Comparison of ENCODE assay signal across 5 fruit fly cellular contexts in the genomic region with DNA sequence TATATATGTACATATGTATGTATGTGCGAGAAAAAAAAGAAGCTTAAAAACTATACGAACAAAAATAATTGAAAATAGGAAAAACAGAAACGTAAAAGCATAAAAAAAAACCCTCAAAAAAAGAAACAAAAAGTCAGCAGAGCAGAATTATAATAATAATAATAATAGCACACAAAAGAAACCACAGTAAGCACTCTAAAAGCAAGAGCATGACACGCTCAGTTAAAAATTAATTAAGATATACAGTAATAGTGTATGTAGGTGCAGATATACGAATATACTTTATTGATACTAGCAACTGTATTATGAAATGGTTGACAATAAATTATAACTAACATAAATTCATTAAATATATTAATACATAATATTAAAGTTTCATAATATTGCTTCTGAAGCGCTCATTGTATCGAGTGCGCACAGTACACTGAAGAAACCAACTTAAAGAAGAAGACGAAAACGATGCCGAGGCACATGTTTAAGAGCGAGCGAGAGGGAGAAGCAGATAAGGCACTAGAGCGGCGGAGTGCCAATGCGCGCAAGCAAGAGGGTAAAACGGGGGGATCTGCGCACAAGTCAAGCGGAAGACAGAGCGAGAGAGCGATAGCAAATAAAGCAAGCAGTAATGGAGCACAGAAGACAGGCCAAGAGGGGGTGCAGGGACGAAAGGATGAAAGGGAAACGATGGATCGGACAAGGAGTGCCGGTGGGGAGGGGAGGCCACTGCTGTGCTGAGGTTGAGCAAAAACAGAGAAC.
TF ChIP-seq lines count a peak whose summit lies in the region.

No protein-coding gene starts in this region.

TF ChIP-seq in whole organism, adult, 20 proteins besides CTCF, POLR2A, EP300 and RAD21 (continued from another document):
- TF ChIP-seq CG12768 (GFP tag; optimal IDR thresholded peaks at IDR 0.05; lab: Kevin White, UChicago), result peak; percentile 74
- peak; percentile 46 for TF ChIP-seq CG1620 (GFP tag; optimal IDR thresholded peaks at IDR 0.05; lab: Kevin White, UChicago)
- peak; percentile 74 for TF ChIP-seq CG7045 (GFP tag; optimal IDR thresholded peaks at IDR 0.05; lab: Kevin White, UChicago)
- TF ChIP-seq Mnt (GFP tag; optimal IDR thresholded peaks at IDR 0.05; lab: Kevin White, UChicago), result peak; percentile 84

TF ChIP-seq in whole organism, embryonic, 481 proteins besides CTCF, POLR2A, EP300 and RAD21 (continued from another document and continues in another):
- TF ChIP-seq CG1603 (tag; optimal IDR thresholded peaks at IDR 0.05; lab: Kevin White, UChicago) (peak; percentile 19), CG42726 (GFP tag; IDR thresholded peaks at IDR 0.05; lab: Robert Waterston, UW; ENCODE audit: partially characterized antibody) (0 out of 2 replicates have a peak, but pooled peaks have one; percentile 6), Max (GFP tag; optimal IDR thresholded peaks at IDR 0.05; lab: Kevin White, UChicago) (peak; percentile 24), zf30C (GFP tag; optimal IDR thresholded peaks at IDR 0.05; lab: Kevin White, UChicago) (no peak), slp2 (GFP tag; optimal IDR thresholded peaks at IDR 0.05; lab: Kevin White, UChicago) (no peak), Bteb2 (GFP tag; optimal IDR thresholded peaks at IDR 0.05; lab: Kevin White, UChicago) (no peak), gsb (GFP tag; IDR thresholded peaks at IDR 0.05; lab: Robert Waterston, UW) (peak; percentile 83), chinmo (GFP tag; IDR thresholded peaks at IDR 0.05; lab: Robert Waterston, UW; ENCODE audit: partially characterized antibody) (peak; percentile 67; the same call in 2 of the 4 replicates), ab (GFP tag; optimal IDR thresholded peaks at IDR 0.05; lab: Kevin White, UChicago) (no peak), GATAe (GFP tag; conservative IDR thresholded peaks at IDR 0.05; lab: Robert Waterston, UW) (peak; percentile 77), Scr (GFP tag; IDR thresholded peaks at IDR 0.05; lab: Robert Waterston, UW; ENCODE audit: partially characterized antibody) (0 out of 2 replicates have a peak, but pooled peaks have one; percentile 22), salm (tag; optimal IDR thresholded peaks at IDR 0.05; lab: Kevin White, UChicago) (peak; percentile 88), lilli (GFP tag; optimal IDR thresholded peaks at IDR 0.05; lab: Kevin White, UChicago) (peak; percentile 6), CG32532 (GFP tag; IDR thresholded peaks at IDR 0.05; lab: Robert Waterston, UW) (peak; percentile 93), CG3838 (GFP tag; optimal IDR thresholded peaks at IDR 0.05; lab: Kevin White, UChicago) (no peak), CG34224 (GFP tag; IDR thresholded peaks at IDR 0.05; lab: Robert Waterston, UW; ENCODE audit: partially characterized antibody) (no peak), CG9215 (GFP tag; IDR thresholded peaks at IDR 0.05; lab: Robert Waterston, UW) (peak; percentile 89), B-H1 (GFP tag; IDR thresholded peaks at IDR 0.05; lab: Robert Waterston, UW) (peak; percentile 77), CG10267 (tag; optimal IDR thresholded peaks at IDR 0.05; lab: Kevin White, UChicago) (peak; percentile 84), CG15479 (GFP tag; optimal IDR thresholded peaks at IDR 0.05; lab: Kevin White, UChicago) (peak; percentile 43), sob (GFP tag; IDR thresholded peaks at IDR 0.05; lab: Robert Waterston, UW) (peak; percentile 82), wor (GFP tag; IDR thresholded peaks at IDR 0.05; lab: Robert Waterston, UW) (peak; percentile 80), fd96Cb (tag; optimal IDR thresholded peaks at IDR 0.05; lab: Kevin White, UChicago) (peak; percentile 85), esg (GFP tag; conservative IDR thresholded peaks at IDR 0.05; lab: Robert Waterston, UW) (peak; percentile 84), usp (GFP tag; optimal IDR thresholded peaks at IDR 0.05; lab: Kevin White, UChicago) (no peak), jumu (GFP tag; optimal IDR thresholded peaks at IDR 0.05; lab: Kevin White, UChicago) (no peak), CG11695 (GFP tag; IDR thresholded peaks at IDR 0.05; lab: Robert Waterston, UW) (peak; percentile 88), CG34422 (GFP tag; IDR thresholded peaks at IDR 0.05; lab: Robert Waterston, UW) (peak; percentile 73; the same call in 2 of the 3 replicates)

TF ChIP-seq in whole organism, prepupa, 60 proteins besides CTCF, POLR2A, EP300 and RAD21 (continued from another document and continues in another):
- TF ChIP-seq CG6808 (GFP tag; optimal IDR thresholded peaks at IDR 0.05; lab: Kevin White, UChicago) (peak; percentile 89), dsx (GFP tag; optimal IDR thresholded peaks at IDR 0.05; lab: Kevin White, UChicago; ENCODE audit: poor library complexity, severe bottlenecking) (peak; percentile 85), Eip78C (GFP tag; lab: Kevin White, UChicago) (peak; percentile 89), CG9139 (GFP tag; optimal IDR thresholded peaks at IDR 0.05; lab: Kevin White, UChicago) (peak; percentile 97), cyc (GFP tag; optimal IDR thresholded peaks at IDR 0.05; lab: Kevin White, UChicago) (peak; percentile 56), Gug (GFP tag; IDR thresholded peaks at IDR 0.05; lab: Robert Waterston, UW) (peak; percentile 45), CG8632 (GFP tag; optimal IDR thresholded peaks at IDR 0.05; lab: Kevin White, UChicago) (peak; percentile 92), Sox102F (GFP tag; optimal IDR thresholded peaks at IDR 0.05; lab: Kevin White, UChicago) (peak; percentile 34), CG6276 (GFP tag; optimal IDR thresholded peaks at IDR 0.05; lab: Kevin White, UChicago) (peak; percentile 91), CG15336 (GFP tag; IDR thresholded peaks at IDR 0.05; lab: Robert Waterston, UW) (peak; percentile 76), CG11294 (GFP tag; IDR thresholded peaks at IDR 0.05; lab: Robert Waterston, UW) (peak; percentile 83), acj6 (GFP tag; optimal IDR thresholded peaks at IDR 0.05; lab: Kevin White, UChicago) (peak; percentile 84), CG3032 (tag; optimal IDR thresholded peaks at IDR 0.05; lab: Kevin White, UChicago) (peak; percentile 86), Eip75B (GFP tag; optimal IDR thresholded peaks at IDR 0.05; lab: Kevin White, UChicago) (no peak), spab (GFP tag; optimal IDR thresholded peaks at IDR 0.05; lab: Kevin White, UChicago) (peak; percentile 85), salr (GFP tag; optimal IDR thresholded peaks at IDR 0.05; lab: Kevin White, UChicago) (peak; percentile 24 to 93), fd85E (GFP tag; optimal IDR thresholded peaks at IDR 0.05; lab: Kevin White, UChicago) (no peak), CG7368 (GFP tag; optimal IDR thresholded peaks at IDR 0.05; lab: Kevin White, UChicago) (peak; percentile 35), CG10631 (GFP tag; optimal IDR thresholded peaks at IDR 0.05; lab: Kevin White, UChicago) (peak; percentile 90), ss (GFP tag; optimal IDR thresholded peaks at IDR 0.05; lab: Kevin White, UChicago) (peak; percentile 94 to 95), Eip93F (GFP tag; optimal IDR thresholded peaks at IDR 0.05; lab: Kevin White, UChicago) (no peak), svp (GFP tag; lab: Kevin White, UChicago) (peak; percentile 71), fd59A (GFP tag; optimal IDR thresholded peaks at IDR 0.05; lab: Kevin White, UChicago) (no peak), lz (GFP tag; optimal IDR thresholded peaks at IDR 0.05; lab: Kevin White, UChicago) (peak; percentile 38), dac (GFP tag; optimal IDR thresholded peaks at IDR 0.05; lab: Kevin White, UChicago) (no peak), CG6792 (GFP tag; optimal IDR thresholded peaks at IDR 0.05; lab: Kevin White, UChicago) (peak; percentile 76), fkh (GFP tag; optimal IDR thresholded peaks at IDR 0.05; lab: Kevin White, UChicago) (peak; percentile 6), CG31627 (GFP tag; optimal IDR thresholded peaks at IDR 0.05; lab: Kevin White, UChicago) (peak; percentile 37), vri (GFP tag; optimal IDR thresholded peaks at IDR 0.05; lab: Kevin White, UChicago) (peak; percentile 81), CG34406 (GFP tag; optimal IDR thresholded peaks at IDR 0.05; lab: Kevin White, UChicago) (peak; percentile 91), achi (GFP tag; optimal IDR thresholded peaks at IDR 0.05; lab: Kevin White, UChicago) (peak; percentile 87)

TF ChIP-seq in whole organism, pupa, 21 proteins besides CTCF, POLR2A, EP300 and RAD21 (continued from another document):
- no peak for TF ChIP-seq CG10348 (GFP tag; IDR thresholded peaks at IDR 0.05; lab: Robert Waterston, UW)
- peak; percentile 76 for TF ChIP-seq CG13204 (GFP tag; optimal IDR thresholded peaks at IDR 0.05; lab: Kevin White, UChicago)
- peak; percentile 92 for TF ChIP-seq CG8159 (tag; optimal IDR thresholded peaks at IDR 0.05; lab: Kevin White, UChicago)

TF ChIP-seq in whole organism, wandering third instar larva, 38 proteins besides CTCF, POLR2A, EP300 and RAD21 (continued from another document):
- TF ChIP-seq Rel (GFP tag; optimal IDR thresholded peaks at IDR 0.05; lab: Kevin White, UChicago), result no peak
- TF ChIP-seq Rel (tag; optimal IDR thresholded peaks at IDR 0.05; lab: Kevin White, UChicago), result peak; percentile 72
- peak; percentile 9 for TF ChIP-seq sage (GFP tag; optimal IDR thresholded peaks at IDR 0.05; lab: Kevin White, UChicago)
- no peak for TF ChIP-seq ey (GFP tag; optimal IDR thresholded peaks at IDR 0.05; lab: Kevin White, UChicago)
- TF ChIP-seq CrebA (GFP tag; optimal IDR thresholded peaks at IDR 0.05; lab: Kevin White, UChicago; ENCODE audit: borderline replicate concordance), result peak; percentile 7
- TF ChIP-seq fru (GFP tag; optimal IDR thresholded peaks at IDR 0.05; lab: Kevin White, UChicago), result peak; percentile 27
- no peak for TF ChIP-seq GATAd (GFP tag; optimal IDR thresholded peaks at IDR 0.05; lab: Kevin White, UChicago)
- peak; percentile 92 for TF ChIP-seq Sp1 (GFP tag; optimal IDR thresholded peaks at IDR 0.05; lab: Kevin White, UChicago)
- no peak for TF ChIP-seq sv (GFP tag; optimal IDR thresholded peaks at IDR 0.05; lab: Kevin White, UChicago)
- no peak for TF ChIP-seq brk (GFP tag; optimal IDR thresholded peaks at IDR 0.05; lab: Kevin White, UChicago)
- peak; percentile 53 for TF ChIP-seq Vsx2 (GFP tag; optimal IDR thresholded peaks at IDR 0.05; lab: Kevin White, UChicago; ENCODE audit: partially characterized antibody)
- no peak for TF ChIP-seq Jra (GFP tag; optimal IDR thresholded peaks at IDR 0.05; lab: Kevin White, UChicago)
- no peak for TF ChIP-seq Hr78 (GFP tag; optimal IDR thresholded peaks at IDR 0.05; lab: Kevin White, UChicago)
TF ChIP-seq in whole organism, wandering third instar larva: peak in this region for 19.
